Worm (Caenorhabditis elegans) whole organism, young adult: ENCODE results near the gene lido-6.
"Not testable (repeated sequence)": the region's sequence is repeated elsewhere in the genome, so short reads cannot be mapped to it uniquely, and the experiment has no call there.

Experiments
- B0019.2 ChIP-seq: fragments of 200-800 bp; sonication (Bioruptor generic); conservative IDR thresholded peaks from 2 replicates; pipeline ENCODE4 v1.3.6; 2022; ENCODE audit warnings: missing genetic modification reagents, missing genetic modification characterization, missing compliant biosample characterization
- B0035.1 ChIP-seq: sonication (generic microtip); optimal IDR thresholded peaks from 2 replicates; lab custom pipeline; 2016; ENCODE audit warnings: missing genetic modification characterization, mild to moderate bottlenecking, missing compliant biosample characterization, missing genotype, missing genetic modification reagents
- F37B4.10 ChIP-seq: fragments of 200-800 bp; sonication (Bioruptor generic); IDR thresholded peaks from 2 replicates; pipeline ENCODE4 v1.3.6; 2022; ENCODE audit warnings: missing genetic modification characterization, missing compliant biosample characterization
- F55B11.4 ChIP-seq: sonication (generic microtip); optimal IDR thresholded peaks from 2 replicates; lab custom pipeline; 2016; ENCODE audit warnings: missing compliant biosample characterization, missing genetic modification characterization, borderline replicate concordance; ENCODE audit not compliant: insufficient read depth
- Y56A3A.18 ChIP-seq: fragments of 200-800 bp; sonication (Bioruptor generic); IDR thresholded peaks from 2 replicates; pipeline ENCODE4 v1.3.6; 2022; ENCODE audit warnings: missing genetic modification reagents, missing genetic modification characterization, missing compliant biosample characterization
- Y95B8A.8 ChIP-seq: fragments of 200-800 bp; sonication (Bioruptor generic); IDR thresholded peaks from 2 replicates; pipeline ENCODE4 v1.3.6; 2022; ENCODE audit warnings: missing genetic modification reagents, missing genetic modification characterization, missing compliant biosample characterization
- attf-3 ChIP-seq: fragments of 200-800 bp; sonication (Bioruptor generic); conservative IDR thresholded peaks from 2 replicates; pipeline ENCODE4 v1.3.6; 2022; ENCODE audit warnings: missing genetic modification reagents, missing genetic modification characterization, missing compliant biosample characterization
- attf-5 ChIP-seq: fragments of 200-800 bp; sonication (Bioruptor generic); optimal IDR thresholded peaks from 2 replicates; lab custom pipeline; 2018; ENCODE audit warnings: mild to moderate bottlenecking, missing genetic modification characterization, missing compliant biosample characterization
- cebp-1 ChIP-seq, 2 experiments: fragments of 200-800 bp in 1 of 2; sonication (Bioruptor generic) in 1 of 2; sonication (generic microtip) in 1 of 2; IDR thresholded peaks in 1 of 2; optimal IDR thresholded peaks in 1 of 2; 2 replicates each; pipeline versions ENCODE4 v1.3.6 to Lab custom; 2017 to 2022; ENCODE audit warnings: missing compliant biosample characterization in 2 of 2, missing genetic modification characterization in 2 of 2, mild to moderate bottlenecking in 1 of 2, missing genetic modification reagents in 1 of 2, moderate library complexity in 1 of 2
- cebp-2 ChIP-seq: fragments of 200-800 bp; sonication (Bioruptor generic); IDR thresholded peaks from 2 replicates; pipeline ENCODE4 v1.3.6; 2022; ENCODE audit warnings: missing genetic modification characterization, missing compliant biosample characterization
- ceh-100 ChIP-seq: fragments of 200-800 bp; sonication (Bioruptor generic); IDR thresholded peaks from 2 replicates; pipeline ENCODE4 v1.3.6; 2022; ENCODE audit warnings: missing genetic modification reagents, missing genetic modification characterization, missing compliant biosample characterization
- ceh-91 ChIP-seq: fragments of 200-800 bp; sonication (Bioruptor generic); IDR thresholded peaks from 2 replicates; pipeline ENCODE4 v1.3.6; 2022; ENCODE audit warnings: missing genetic modification reagents, missing genetic modification characterization, missing compliant biosample characterization
- dpff-1 ChIP-seq: sonication (generic microtip); optimal IDR thresholded peaks from 2 replicates; lab custom pipeline; 2017; ENCODE audit warnings: mild to moderate bottlenecking, missing genetic modification characterization, missing compliant biosample characterization
- ets-4 ChIP-seq: fragments of 200-800 bp; sonication (Bioruptor generic); optimal IDR thresholded peaks from 2 replicates; lab custom pipeline; 2018; ENCODE audit warnings: mild to moderate bottlenecking, missing genetic modification characterization, missing compliant biosample characterization
- hlh-12 ChIP-seq: sonication (generic microtip); optimal IDR thresholded peaks from 2 replicates; lab custom pipeline; 2016; ENCODE audit warnings: missing genetic modification characterization, missing compliant biosample characterization
- hmg-20 ChIP-seq: fragments of 200-800 bp; sonication (Bioruptor generic); IDR thresholded peaks from 2 replicates; pipeline ENCODE4 v1.3.6; 2022; ENCODE audit warnings: missing genetic modification reagents, missing genetic modification characterization, missing compliant biosample characterization
- hrde-1 ChIP-seq: sonication (generic microtip); optimal IDR thresholded peaks from 2 replicates; lab custom pipeline; 2016; ENCODE audit warnings: missing genetic modification characterization, mild to moderate bottlenecking, missing compliant biosample characterization, moderate library complexity, missing genotype, missing genetic modification reagents, borderline replicate concordance
- hsf-1 ChIP-seq: fragments of 200-800 bp; sonication (Bioruptor generic); IDR thresholded peaks from 2 replicates; pipeline ENCODE4 v1.3.6; 2022; ENCODE audit warnings: missing genetic modification reagents, missing genetic modification characterization, missing compliant biosample characterization
- lag-1 ChIP-seq: fragments of 200-800 bp; sonication (Bioruptor generic); IDR thresholded peaks from 2 replicates; pipeline ENCODE4 v1.3.6; 2022; ENCODE audit warnings: missing genetic modification reagents, missing genetic modification characterization, missing compliant biosample characterization
- let-526 ChIP-seq: fragments of 200-800 bp; sonication (Bioruptor generic); IDR thresholded peaks from 2 replicates; pipeline ENCODE4 v1.3.6; 2022; ENCODE audit warnings: missing genetic modification reagents, missing genetic modification characterization, missing compliant biosample characterization
- lin-26 ChIP-seq: fragments of 200-800 bp; sonication (Bioruptor generic); IDR thresholded peaks from 2 replicates; pipeline ENCODE4 v1.3.6; 2022; ENCODE audit warnings: missing genetic modification reagents, missing genetic modification characterization, missing compliant biosample characterization
- lin-40 ChIP-seq: sonication (generic microtip); optimal IDR thresholded peaks from 2 replicates; lab custom pipeline; 2016; ENCODE audit warnings: missing genetic modification characterization, mild to moderate bottlenecking, missing compliant biosample characterization, missing genotype, missing genetic modification reagents
- lsl-1 ChIP-seq: fragments of 200-800 bp; sonication (Bioruptor generic); optimal IDR thresholded peaks from 2 replicates; lab custom pipeline; 2018; ENCODE audit warnings: mild to moderate bottlenecking, missing genetic modification characterization, moderate library complexity, missing compliant biosample characterization
- mes-4 ChIP-seq: sonication (generic microtip); optimal IDR thresholded peaks from 2 replicates; lab custom pipeline; 2016; ENCODE audit warnings: missing genotype, missing genetic modification characterization, missing compliant biosample characterization
- mxl-1 ChIP-seq: sonication (generic microtip); optimal IDR thresholded peaks from 2 replicates; lab custom pipeline; 2016; ENCODE audit warnings: missing genetic modification characterization, missing compliant biosample characterization
- nfyb-1 ChIP-seq: fragments of 200-800 bp; sonication (Bioruptor generic); IDR thresholded peaks from 2 replicates; pipeline ENCODE4 v1.3.6; 2022; ENCODE audit warnings: missing genetic modification reagents, missing genetic modification characterization, missing compliant biosample characterization
- nhr-27 ChIP-seq: fragments of 200-800 bp; sonication (Bioruptor generic); optimal IDR thresholded peaks from 2 replicates; lab custom pipeline; 2018; ENCODE audit warnings: mild to moderate bottlenecking, missing genetic modification characterization, moderate library complexity, missing compliant biosample characterization
- nhr-80 ChIP-seq: sonication (generic microtip); optimal IDR thresholded peaks from 2 replicates; lab custom pipeline; 2016; ENCODE audit warnings: missing genetic modification characterization, missing compliant biosample characterization
- nhr-90 ChIP-seq: sonication (generic microtip); optimal IDR thresholded peaks from 2 replicates; lab custom pipeline; 2016; ENCODE audit warnings: missing genotype, mild to moderate bottlenecking, missing genetic modification characterization, missing compliant biosample characterization
- pbrm-1 ChIP-seq: fragments of 200-800 bp; sonication (Bioruptor generic); IDR thresholded peaks from 2 replicates; pipeline ENCODE4 v1.3.6; 2022; ENCODE audit warnings: missing genetic modification reagents, missing genetic modification characterization, missing compliant biosample characterization
- rec-8 ChIP-seq, 2 experiments: sonication (generic microtip); optimal IDR thresholded peaks; 2 replicates each; lab custom pipeline; 2016; ENCODE audit warnings: mild to moderate bottlenecking in 2 of 2, missing genetic modification characterization in 2 of 2, missing genetic modification reagents in 2 of 2, missing genotype in 2 of 2, missing biosample characterization in 1 of 2, missing compliant biosample characterization in 1 of 2, moderate library complexity in 1 of 2
- repo-1 ChIP-seq: sonication (generic microtip); optimal IDR thresholded peaks from 2 replicates; lab custom pipeline; 2017; ENCODE audit warnings: mild to moderate bottlenecking, missing genetic modification characterization, missing compliant biosample characterization
- snpc-4 ChIP-seq, 5 experiments: fragments of 150-350 bp in 1 of 5; sonication (generic microtip) in 4 of 5; optimal IDR thresholded peaks; 2 replicates each; lab custom pipeline; 2014 to 2018; ENCODE audit warnings: missing genetic modification characterization in 5 of 5, missing biosample characterization in 3 of 5, antibody characterized with exemption in 2 of 5, mild to moderate bottlenecking in 2 of 5, missing compliant biosample characterization in 2 of 5, missing genotype in 2 of 5, moderate library complexity in 2 of 5, missing genetic modification reagents in 1 of 5
- somi-1 ChIP-seq: fragments of 200-800 bp; sonication (Bioruptor generic); optimal IDR thresholded peaks from 2 replicates; lab custom pipeline; 2018; ENCODE audit warnings: mild to moderate bottlenecking, missing genetic modification characterization, missing compliant biosample characterization
- tbx-9 ChIP-seq: sonication (generic microtip); optimal IDR thresholded peaks from 2 replicates; lab custom pipeline; 2016; ENCODE audit warnings: borderline replicate concordance, missing genetic modification characterization, inconsistent platforms, missing compliant biosample characterization
- tlf-1 ChIP-seq: fragments of 200-800 bp; sonication (Bioruptor generic); optimal IDR thresholded peaks from 2 replicates; lab custom pipeline; 2018; ENCODE audit warnings: mild to moderate bottlenecking, missing genetic modification characterization, missing compliant biosample characterization
- xnd-1 ChIP-seq: sonication (generic microtip); optimal IDR thresholded peaks from 2 replicates; lab custom pipeline; 2016; ENCODE audit warnings: missing genotype, missing genetic modification reagents, missing genetic modification characterization, missing compliant biosample characterization
- ztf-18 ChIP-seq: sonication (generic microtip); optimal IDR thresholded peaks from 2 replicates; lab custom pipeline; 2016; ENCODE audit warnings: missing genotype, mild to moderate bottlenecking, missing genetic modification characterization, missing compliant biosample characterization
- ztf-25 ChIP-seq: fragments of 200-800 bp; sonication (Bioruptor generic); IDR thresholded peaks from 2 replicates; pipeline ENCODE4 v1.3.6; 2022; ENCODE audit warnings: missing genetic modification reagents, missing genetic modification characterization, missing compliant biosample characterization
- ztf-26 ChIP-seq: sonication (generic microtip); optimal IDR thresholded peaks from 2 replicates; lab custom pipeline; 2017; ENCODE audit warnings: missing genetic modification characterization, missing compliant biosample characterization

Gene lido-6

DNA sequence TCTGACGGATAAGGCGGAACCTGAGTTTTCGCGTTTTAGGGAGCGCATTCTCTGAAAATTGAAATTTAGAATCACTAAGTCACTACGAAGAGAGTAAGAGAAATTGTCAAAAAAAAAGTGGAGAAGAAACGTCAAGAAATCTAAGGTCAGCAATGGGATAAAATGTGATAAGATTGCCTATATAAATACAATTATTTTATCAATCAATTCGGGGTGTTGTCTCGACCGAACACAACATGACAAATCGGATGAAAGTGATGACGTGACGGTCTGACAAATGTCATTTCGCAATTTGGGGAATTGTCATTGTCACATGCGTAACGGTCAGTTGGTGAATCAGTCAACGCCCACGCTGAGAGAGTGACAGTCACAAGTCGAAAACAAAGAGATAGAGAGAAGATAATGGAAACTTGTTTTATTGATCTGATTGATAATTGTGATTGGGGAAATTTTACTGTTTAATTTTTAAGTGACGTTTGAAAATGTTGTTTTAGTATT is 23.1 kb upstream of the lido-6 start, which contains the start of gene cnp-3:
TSS of gene cnp-3 (minus strand) at position 51 of the 498 bp plus-strand sequence.
- TF ChIP-seq lin-26 (0 out of 2 replicates have a peak, but pooled peaks have one; percentile 39), F37B4.10 (GFP tag; lab: Robert Waterston, UW) (no peak), B0035.1 (no peak), cebp-1 (GFP tag; IDR thresholded peaks at IDR 0.05; lab: Robert Waterston, UW) (peak; percentile 60; the same call in 1 of the 2 replicates), cebp-1 (tag; optimal IDR thresholded peaks at IDR 0.05; lab: Kevin White, UChicago) (peak; percentile 85), ztf-26 (tag; lab: Kevin White, UChicago) (peak; percentile 64), Y95B8A.8 (no peak), nhr-27 (tag; lab: Kevin White, UChicago) (no peak), let-526 (no peak), nhr-80 (peak; percentile 36), attf-3 (GFP tag; lab: Robert Waterston, UW) (no peak), ztf-25 (no peak), lin-40 (tag; lab: Kevin White, UChicago) (peak; percentile 21)
- TF ChIP-seq, all 124 proteins: peak for 5

DNA sequence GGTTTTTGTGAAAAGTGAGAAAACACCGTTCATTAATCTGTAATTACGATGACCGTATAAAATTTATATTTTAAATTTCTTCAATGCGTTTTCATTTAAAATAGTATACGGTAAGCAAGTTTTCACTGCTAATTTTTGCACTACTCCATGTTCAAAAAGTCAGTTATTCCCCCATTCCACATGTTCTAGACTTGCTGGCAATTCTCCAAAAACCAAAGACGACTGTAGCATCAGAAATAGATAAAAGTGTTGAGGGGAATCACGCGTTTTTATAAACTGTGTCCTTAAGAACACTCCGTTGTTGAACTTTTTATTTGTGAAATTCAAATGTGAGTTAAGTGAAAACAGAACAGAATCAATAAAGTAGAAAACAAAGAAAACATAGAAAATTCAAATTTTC is 20.7 kb upstream of the lido-6 start:
- TF ChIP-seq nhr-80: peak; percentile 64
- TF ChIP-seq nhr-90 (tag; lab: Kevin White, UChicago): peak; percentile 31
- 0 out of 2 replicates have a peak, but pooled peaks have one; percentile 61 for TF ChIP-seq nfyb-1
- peak; percentile 10 for TF ChIP-seq attf-5
- TF ChIP-seq xnd-1 (tag; lab: Kevin White, UChicago): no peak
- no peak for TF ChIP-seq cebp-1 (GFP tag; IDR thresholded peaks at IDR 0.05; lab: Robert Waterston, UW)
- TF ChIP-seq cebp-1 (tag; optimal IDR thresholded peaks at IDR 0.05; lab: Kevin White, UChicago): peak; percentile 60
- no peak for TF ChIP-seq repo-1 (tag; lab: Kevin White, UChicago)

DNA sequence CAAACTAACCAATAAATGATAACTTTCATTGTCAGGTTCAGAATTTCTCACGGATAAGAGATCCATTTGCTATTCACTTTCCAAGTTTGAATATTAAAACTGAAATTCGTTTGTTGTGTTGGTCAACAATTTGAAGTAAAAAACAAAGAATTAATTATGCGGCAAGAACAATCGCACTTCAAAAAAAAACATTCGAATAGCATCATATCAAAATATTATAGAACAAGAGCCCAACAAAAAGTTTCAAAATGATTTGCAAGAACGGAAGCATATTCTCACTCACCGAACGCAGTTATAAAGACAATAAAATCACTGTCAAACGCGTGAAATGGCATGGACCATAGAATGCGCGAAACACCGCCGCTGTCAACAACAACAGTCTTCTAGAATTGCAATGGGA is 19.4 kb upstream of the lido-6 start, which contains the start of gene K09E3.7:
TSS of gene K09E3.7 (minus strand) at position 101 of the 400 bp plus-strand sequence.
- TF ChIP-seq somi-1 (GFP tag; lab: Kevin White, UChicago): no peak
- TF ChIP-seq hlh-12 (tag; lab: Kevin White, UChicago): no peak
- TF ChIP-seq tlf-1: no peak
- no peak for TF ChIP-seq rec-8 (tag; optimal IDR thresholded peaks at IDR 0.05; lab: Kevin White, UChicago)
- TF ChIP-seq tbx-9 (tag; lab: Kevin White, UChicago): no peak
- TF ChIP-seq mes-4: no peak
- TF ChIP-seq ztf-18 (tag; lab: Kevin White, UChicago): no peak
- no peak for TF ChIP-seq cebp-2 (GFP tag; lab: Robert Waterston, UW)
- TF ChIP-seq attf-3 (GFP tag; lab: Robert Waterston, UW): no peak
- TF ChIP-seq ets-4 (GFP tag; lab: Kevin White, UChicago): no peak
- TF ChIP-seq dpff-1: no peak

DNA sequence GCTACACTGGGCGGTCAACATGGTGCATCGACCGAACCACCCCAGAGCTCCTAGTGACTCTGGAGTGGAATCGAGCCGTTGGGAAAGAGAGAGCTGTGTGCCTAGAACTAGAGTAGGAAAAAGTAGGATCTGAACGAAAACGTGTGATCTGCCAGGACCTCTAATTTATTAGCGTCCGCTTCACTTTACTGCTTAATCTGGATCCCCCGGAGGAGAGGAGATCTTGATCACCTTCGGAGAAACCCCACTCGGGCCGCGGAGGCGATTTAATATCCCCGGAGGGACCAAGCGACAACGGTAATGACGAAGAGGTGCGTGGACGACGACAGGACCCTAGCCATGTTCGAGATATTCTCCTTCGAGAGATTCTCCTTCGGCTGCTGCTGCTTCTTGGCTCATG is 2.4 kb upstream of the lido-6 start, which contains the start of gene K09E3.2:
TSS of gene K09E3.2 (plus strand) at position 301 of the 400 bp plus-strand sequence.
- TF ChIP-seq hrde-1 (tag; lab: Kevin White, UChicago); hlh-12 (tag; lab: Kevin White, UChicago); lsl-1 (GFP tag; lab: Kevin White, UChicago): not testable (repeated sequence)

DNA sequence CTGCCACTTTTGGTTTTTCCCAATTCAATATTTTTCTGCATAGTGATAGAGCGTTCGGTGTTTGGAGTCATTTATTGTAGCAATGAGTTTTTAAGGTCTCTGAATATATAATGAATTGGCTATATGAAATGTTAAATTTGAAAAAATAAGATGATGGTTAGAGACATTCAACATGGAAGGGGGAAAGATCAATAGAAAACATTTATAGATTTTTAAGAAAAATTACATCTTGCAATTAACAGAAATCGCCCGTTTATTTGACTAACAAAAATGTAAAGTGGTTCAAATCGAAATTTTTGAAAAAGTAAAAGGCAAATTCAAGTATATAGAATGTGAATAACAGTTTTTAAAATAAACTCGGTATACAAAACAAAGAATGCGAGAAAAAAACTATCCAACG is 4.4 kb downstream of the lido-6 start, which contains the start of gene lido-5:
TSS of gene lido-5 (minus strand) at position 101 of the 400 bp plus-strand sequence.
- TF ChIP-seq pbrm-1 (GFP tag; lab: Robert Waterston, UW): no peak
- no peak for TF ChIP-seq cebp-1 (GFP tag; IDR thresholded peaks at IDR 0.05; lab: Robert Waterston, UW)
- TF ChIP-seq cebp-1 (tag; optimal IDR thresholded peaks at IDR 0.05; lab: Kevin White, UChicago): no peak
- no peak for TF ChIP-seq Y56A3A.18 (GFP tag; lab: Robert Waterston, UW)
- no peak for TF ChIP-seq snpc-4 (GFP tag; optimal IDR thresholded peaks at IDR 0.05; lab: Kevin White, UChicago)
- no peak for TF ChIP-seq snpc-4 (tag; optimal IDR thresholded peaks at IDR 0.05; lab: Kevin White, UChicago)
- no peak for TF ChIP-seq nhr-80
- no peak for TF ChIP-seq F55B11.4 (tag; lab: Kevin White, UChicago)
- no peak for TF ChIP-seq mxl-1
- TF ChIP-seq B0019.2 (GFP tag; lab: Robert Waterston, UW): no peak
- no peak for TF ChIP-seq lag-1 (GFP tag; lab: Robert Waterston, UW)
- no peak for TF ChIP-seq tbx-9 (tag; lab: Kevin White, UChicago)
- no peak for TF ChIP-seq ceh-100 (GFP tag; lab: Robert Waterston, UW)
- TF ChIP-seq ceh-91 (GFP tag; lab: Robert Waterston, UW): no peak
- TF ChIP-seq B0035.1: no peak
- no peak for TF ChIP-seq hmg-20
- no peak for TF ChIP-seq hsf-1 (GFP tag; lab: Robert Waterston, UW)
